Worm (Caenorhabditis elegans) whole organism, young adult: ENCODE data around the gene C18D11.6.
A peak's percentile ranks its signal among the peaks of the same experiment; 100 is the strongest.

ENCODE experiments used
- B0336.3 ChIP-seq: fragments of 200-800 bp; sonication (Bioruptor generic); IDR thresholded peaks from 2 replicates; pipeline ENCODE4 v1.3.6; 2022; ENCODE audit warnings: missing genetic modification characterization, missing compliant biosample characterization
- F49E8.2 ChIP-seq: sonication (generic microtip); optimal IDR thresholded peaks from 3 replicates; lab custom pipeline; 2017; ENCODE audit warnings: missing genetic modification characterization, mild to moderate bottlenecking, missing compliant biosample characterization, antibody characterized with exemption, moderate library complexity; ENCODE audit not compliant: insufficient read depth
- T26A5.8 ChIP-seq: sonication (generic microtip); optimal IDR thresholded peaks from 2 replicates; lab custom pipeline; 2016; ENCODE audit warnings: missing genetic modification characterization, missing compliant biosample characterization
- Y53F4B.3 ChIP-seq: fragments of 200-800 bp; sonication (Bioruptor generic); IDR thresholded peaks from 2 replicates; pipeline ENCODE4 v1.3.6; 2022; ENCODE audit warnings: missing genetic modification reagents, missing genetic modification characterization, missing compliant biosample characterization
- Y56A3A.18 ChIP-seq: fragments of 200-800 bp; sonication (Bioruptor generic); IDR thresholded peaks from 2 replicates; pipeline ENCODE4 v1.3.6; 2022; ENCODE audit warnings: missing genetic modification reagents, missing genetic modification characterization, missing compliant biosample characterization
- Y67H2A.10 ChIP-seq: fragments of 200-800 bp; sonication (Bioruptor generic); conservative IDR thresholded peaks from 2 replicates; pipeline ENCODE4 v1.3.6; 2022; ENCODE audit warnings: missing genetic modification reagents, missing genetic modification characterization, missing compliant biosample characterization
- akir-1 ChIP-seq: fragments of 200-800 bp; sonication (Bioruptor generic); optimal IDR thresholded peaks from 2 replicates; lab custom pipeline; 2018; ENCODE audit warnings: mild to moderate bottlenecking, missing genetic modification characterization, moderate library complexity, missing compliant biosample characterization
- aptf-2 ChIP-seq: fragments of 200-800 bp; sonication (Bioruptor generic); conservative IDR thresholded peaks from 2 replicates; pipeline ENCODE4 v1.3.6; 2022; ENCODE audit warnings: missing genetic modification reagents, missing genetic modification characterization, missing compliant biosample characterization
- athp-1 ChIP-seq: sonication (generic microtip); optimal IDR thresholded peaks from 2 replicates; lab custom pipeline; 2017; ENCODE audit warnings: mild to moderate bottlenecking, missing genetic modification characterization, missing compliant biosample characterization
- attf-6 ChIP-seq: fragments of 200-800 bp; sonication (Bioruptor generic); IDR thresholded peaks from 2 replicates; pipeline ENCODE4 v1.3.6; 2022; ENCODE audit warnings: missing genetic modification reagents, missing genetic modification characterization, missing compliant biosample characterization
- bed-2 ChIP-seq: fragments of 200-800 bp; sonication (Bioruptor generic); IDR thresholded peaks from 2 replicates; pipeline ENCODE4 v1.3.6; 2022; ENCODE audit warnings: missing genetic modification reagents, missing genetic modification characterization, missing compliant biosample characterization
- ccch-3 ChIP-seq: fragments of 200-800 bp; sonication (Bioruptor generic); optimal IDR thresholded peaks from 2 replicates; lab custom pipeline; 2018; ENCODE audit warnings: mild to moderate bottlenecking, missing genetic modification characterization, missing compliant biosample characterization
- die-1 ChIP-seq: sonication (generic microtip); optimal IDR thresholded peaks from 2 replicates; lab custom pipeline; 2016; ENCODE audit warnings: missing genotype, mild to moderate bottlenecking, missing genetic modification characterization, missing compliant biosample characterization
- dpl-1 ChIP-seq: fragments of 150-350 bp; optimal IDR thresholded peaks from 2 replicates; lab custom pipeline; 2014; ENCODE audit warnings: missing biosample characterization, missing genetic modification reagents, missing genetic modification characterization
- efl-1 ChIP-seq: fragments of 150-350 bp; optimal IDR thresholded peaks from 2 replicates; lab custom pipeline; 2014; ENCODE audit warnings: missing biosample characterization, missing genetic modification reagents, missing genetic modification characterization
- egl-18 ChIP-seq: fragments of 200-800 bp; sonication (Bioruptor generic); IDR thresholded peaks from 2 replicates; pipeline ENCODE4 v1.3.6; 2022; ENCODE audit warnings: missing genetic modification reagents, missing genetic modification characterization, missing compliant biosample characterization
- ekl-4 ChIP-seq: fragments of 200-800 bp; sonication (Bioruptor generic); IDR thresholded peaks from 2 replicates; pipeline ENCODE4 v1.3.6; 2022; ENCODE audit warnings: missing genetic modification reagents, missing genetic modification characterization, missing compliant biosample characterization
- fkh-3 ChIP-seq: sonication (generic microtip); optimal IDR thresholded peaks from 2 replicates; lab custom pipeline; 2016; ENCODE audit warnings: mild to moderate bottlenecking, missing genetic modification characterization, missing compliant biosample characterization
- hlh-26 ChIP-seq: fragments of 200-800 bp; sonication (Bioruptor generic); conservative IDR thresholded peaks from 2 replicates; pipeline ENCODE4 v1.3.6; 2022; ENCODE audit warnings: missing genetic modification reagents, missing genetic modification characterization, missing compliant biosample characterization
- hmg-1.2 ChIP-seq: fragments of 200-800 bp; sonication (Bioruptor generic); IDR thresholded peaks from 2 replicates; pipeline ENCODE4 v1.3.6; 2022; ENCODE audit warnings: missing genetic modification reagents, missing genetic modification characterization, missing compliant biosample characterization
- let-526 ChIP-seq: fragments of 200-800 bp; sonication (Bioruptor generic); IDR thresholded peaks from 2 replicates; pipeline ENCODE4 v1.3.6; 2022; ENCODE audit warnings: missing genetic modification reagents, missing genetic modification characterization, missing compliant biosample characterization
- lsl-1 ChIP-seq: fragments of 200-800 bp; sonication (Bioruptor generic); optimal IDR thresholded peaks from 2 replicates; lab custom pipeline; 2018; ENCODE audit warnings: mild to moderate bottlenecking, missing genetic modification characterization, moderate library complexity, missing compliant biosample characterization
- lsy-27 ChIP-seq: sonication (generic microtip); optimal IDR thresholded peaks from 2 replicates; lab custom pipeline; 2017; ENCODE audit warnings: missing genetic modification characterization, mild to moderate bottlenecking, missing compliant biosample characterization, antibody characterized with exemption, missing genotype, borderline replicate concordance; ENCODE audit not compliant: insufficient read depth
- madf-10 ChIP-seq: sonication (generic microtip); optimal IDR thresholded peaks from 2 replicates; lab custom pipeline; 2016; ENCODE audit warnings: mild to moderate bottlenecking, missing genetic modification characterization, missing compliant biosample characterization
- mcd-1 ChIP-seq: fragments of 200-800 bp; sonication (Bioruptor generic); IDR thresholded peaks from 2 replicates; pipeline ENCODE4 v1.3.6; 2022; ENCODE audit warnings: missing genetic modification reagents, missing genetic modification characterization, missing compliant biosample characterization
- mes-4 ChIP-seq: sonication (generic microtip); optimal IDR thresholded peaks from 2 replicates; lab custom pipeline; 2016; ENCODE audit warnings: missing genotype, missing genetic modification characterization, missing compliant biosample characterization
- mxl-1 ChIP-seq: sonication (generic microtip); optimal IDR thresholded peaks from 2 replicates; lab custom pipeline; 2016; ENCODE audit warnings: missing genetic modification characterization, missing compliant biosample characterization
- nfya-1 ChIP-seq: sonication (generic microtip); optimal IDR thresholded peaks from 2 replicates; lab custom pipeline; 2017; ENCODE audit warnings: antibody characterized with exemption, missing compliant biosample characterization, missing genetic modification characterization, borderline replicate concordance; ENCODE audit not compliant: insufficient read depth
- nfya-2 ChIP-seq: fragments of 200-800 bp; sonication (Bioruptor generic); IDR thresholded peaks from 2 replicates; pipeline ENCODE4 v1.3.6; 2022; ENCODE audit warnings: missing genetic modification reagents, missing genetic modification characterization, missing compliant biosample characterization
- nhr-179 ChIP-seq: sonication (generic microtip); optimal IDR thresholded peaks from 2 replicates; lab custom pipeline; 2016; ENCODE audit warnings: mild to moderate bottlenecking, missing genetic modification characterization, missing compliant biosample characterization
- pbrm-1 ChIP-seq: fragments of 200-800 bp; sonication (Bioruptor generic); IDR thresholded peaks from 2 replicates; pipeline ENCODE4 v1.3.6; 2022; ENCODE audit warnings: missing genetic modification reagents, missing genetic modification characterization, missing compliant biosample characterization
- rcor-1 ChIP-seq: fragments of 200-800 bp; sonication (Bioruptor generic); IDR thresholded peaks from 2 replicates; pipeline ENCODE4 v1.3.6; 2022; ENCODE audit warnings: missing genetic modification reagents, missing genetic modification characterization, missing compliant biosample characterization
- repo-1 ChIP-seq: sonication (generic microtip); optimal IDR thresholded peaks from 2 replicates; lab custom pipeline; 2017; ENCODE audit warnings: mild to moderate bottlenecking, missing genetic modification characterization, missing compliant biosample characterization
- rpc-1 ChIP-seq, 2 experiments: fragments of 150-350 bp in 1 of 2; sonication (generic microtip) in 1 of 2; optimal IDR thresholded peaks; 2 replicates each; lab custom pipeline; 2014 to 2018; ENCODE audit warnings: missing biosample characterization in 1 of 2, missing genetic modification characterization in 1 of 2, missing genetic modification reagents in 1 of 2, missing genotype in 1 of 2
- sea-2 ChIP-seq: fragments of 200-800 bp; sonication (Bioruptor generic); IDR thresholded peaks from 2 replicates; pipeline ENCODE4 v1.3.6; 2022; ENCODE audit warnings: missing genetic modification characterization, missing compliant biosample characterization
- snpc-1.3 ChIP-seq: sonication (generic microtip); optimal IDR thresholded peaks from 2 replicates; lab custom pipeline; 2017; ENCODE audit warnings: missing genetic modification characterization, mild to moderate bottlenecking, missing compliant biosample characterization, antibody characterized with exemption, moderate library complexity, missing genotype, missing genetic modification reagents; ENCODE audit not compliant: insufficient read depth
- snpc-3.4 ChIP-seq: sonication (generic microtip); optimal IDR thresholded peaks from 2 replicates; lab custom pipeline; 2017; ENCODE audit warnings: missing genetic modification characterization, mild to moderate bottlenecking, missing compliant biosample characterization, antibody characterized with exemption, moderate library complexity, missing genotype, missing genetic modification reagents
- snpc-4 ChIP-seq, 5 experiments: fragments of 150-350 bp in 1 of 5; sonication (generic microtip) in 4 of 5; optimal IDR thresholded peaks; 2 replicates each; lab custom pipeline; 2014 to 2018; ENCODE audit warnings: missing genetic modification characterization in 5 of 5, missing biosample characterization in 3 of 5, antibody characterized with exemption in 2 of 5, mild to moderate bottlenecking in 2 of 5, missing compliant biosample characterization in 2 of 5, missing genotype in 2 of 5, moderate library complexity in 2 of 5, missing genetic modification reagents in 1 of 5
- somi-1 ChIP-seq: fragments of 200-800 bp; sonication (Bioruptor generic); optimal IDR thresholded peaks from 2 replicates; lab custom pipeline; 2018; ENCODE audit warnings: mild to moderate bottlenecking, missing genetic modification characterization, missing compliant biosample characterization
- sptf-2 ChIP-seq: fragments of 200-800 bp; sonication (Bioruptor generic); optimal IDR thresholded peaks from 2 replicates; lab custom pipeline; 2018; ENCODE audit warnings: mild to moderate bottlenecking, missing genetic modification characterization, missing compliant biosample characterization
- tbx-9 ChIP-seq: sonication (generic microtip); optimal IDR thresholded peaks from 2 replicates; lab custom pipeline; 2016; ENCODE audit warnings: borderline replicate concordance, missing genetic modification characterization, inconsistent platforms, missing compliant biosample characterization
- xnd-1 ChIP-seq: sonication (generic microtip); optimal IDR thresholded peaks from 2 replicates; lab custom pipeline; 2016; ENCODE audit warnings: missing genotype, missing genetic modification reagents, missing genetic modification characterization, missing compliant biosample characterization
- ztf-18 ChIP-seq: sonication (generic microtip); optimal IDR thresholded peaks from 2 replicates; lab custom pipeline; 2016; ENCODE audit warnings: missing genotype, mild to moderate bottlenecking, missing genetic modification characterization, missing compliant biosample characterization
- ztf-22 ChIP-seq: fragments of 200-800 bp; sonication (Bioruptor generic); optimal IDR thresholded peaks from 2 replicates; lab custom pipeline; 2018; ENCODE audit warnings: mild to moderate bottlenecking, missing genetic modification characterization, moderate library complexity, missing compliant biosample characterization
- ztf-25 ChIP-seq: fragments of 200-800 bp; sonication (Bioruptor generic); IDR thresholded peaks from 2 replicates; pipeline ENCODE4 v1.3.6; 2022; ENCODE audit warnings: missing genetic modification reagents, missing genetic modification characterization, missing compliant biosample characterization

Gene C18D11.6

DNA sequence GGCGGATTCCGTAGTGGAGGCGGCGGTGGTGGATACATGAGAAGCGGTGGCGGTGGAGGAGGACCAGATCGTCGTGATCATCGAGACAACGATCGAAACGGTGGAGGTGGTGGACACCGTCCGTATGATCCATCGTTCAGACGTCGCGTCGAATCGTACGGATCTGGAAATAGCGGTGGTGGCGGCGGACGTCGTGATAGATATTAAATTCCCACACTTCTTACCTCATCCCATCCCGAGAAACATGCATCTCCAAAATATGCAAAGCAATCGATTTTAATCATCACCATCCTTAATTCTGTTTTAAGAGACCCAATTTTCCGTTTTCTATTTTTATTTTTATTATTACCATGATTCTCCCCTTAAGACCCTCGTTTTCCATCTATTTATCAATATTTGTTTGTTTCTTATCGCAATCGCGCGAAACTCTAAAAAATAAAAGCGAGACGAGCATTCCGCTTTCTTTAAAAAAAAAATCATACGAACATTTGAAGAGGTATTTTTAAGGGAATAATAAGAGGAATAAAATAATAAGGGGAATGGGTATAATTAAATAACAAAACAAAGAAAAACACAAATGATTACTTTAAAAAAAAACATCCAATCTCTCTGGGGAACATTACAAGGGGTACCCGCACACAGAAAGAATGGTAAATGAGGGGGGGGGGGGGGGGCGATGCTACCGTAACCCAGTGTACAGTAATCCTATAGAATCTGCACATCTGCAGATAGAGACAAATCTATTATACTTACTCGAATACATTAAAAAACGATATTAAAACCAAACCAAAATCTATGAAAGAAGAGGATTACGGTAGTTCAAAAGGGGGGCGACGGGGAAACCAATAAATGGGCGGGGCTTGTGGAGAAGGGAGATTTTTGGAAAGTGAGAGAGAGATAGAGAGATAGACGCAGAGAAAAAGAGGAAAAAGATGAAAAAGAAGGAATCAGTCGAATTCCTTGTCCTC, 20.4 kb downstream of the C18D11.6 start (continued):
- TF ChIP-seq F49E8.2 (tag; lab: Kevin White, UChicago): peak; percentile 31
- no peak for TF ChIP-seq madf-10 (tag; lab: Kevin White, UChicago)
- no peak for TF ChIP-seq mxl-1
- peak; percentile 55 for TF ChIP-seq snpc-3.4 (tag; lab: Kevin White, UChicago)
- peak; percentile 2; the same call in 1 of the 2 replicates for TF ChIP-seq egl-18 (GFP tag; lab: Robert Waterston, UW)
- peak; percentile 60 for TF ChIP-seq Y67H2A.10 (GFP tag; lab: Robert Waterston, UW)
- no peak for TF ChIP-seq nfya-1 (tag; lab: Kevin White, UChicago)
- TF ChIP-seq hmg-1.2: peak; percentile 33
- no peak for TF ChIP-seq attf-6 (GFP tag; lab: Robert Waterston, UW)
- TF ChIP-seq B0336.3: peak; percentile 85
- TF ChIP-seq sptf-2 (GFP tag; lab: Kevin White, UChicago): no peak
- no peak for TF ChIP-seq nhr-179 (tag; lab: Kevin White, UChicago)
- TF ChIP-seq ztf-25: no peak
- peak; percentile 25; the same call in 1 of the 2 replicates for TF ChIP-seq Y56A3A.18 (GFP tag; lab: Robert Waterston, UW)
- TF ChIP-seq xnd-1 (tag; lab: Kevin White, UChicago): peak; percentile 18
- TF ChIP-seq nfya-2 (GFP tag; lab: Robert Waterston, UW): no peak
- peak; percentile 42 for TF ChIP-seq lsl-1 (GFP tag; lab: Kevin White, UChicago)
- peak; percentile 22 for TF ChIP-seq efl-1
- peak; percentile 26 for TF ChIP-seq die-1 (tag; lab: Kevin White, UChicago)
- no peak for TF ChIP-seq ztf-22 (GFP tag; lab: Kevin White, UChicago)
- TF ChIP-seq snpc-1.3 (tag; lab: Kevin White, UChicago): no peak
- no peak for TF ChIP-seq ccch-3
- TF ChIP-seq snpc-4 (GFP tag; optimal IDR thresholded peaks at IDR 0.05; lab: Kevin White, UChicago): peak; percentile 52
- peak in 2 of 4 experiments; percentile 18 to 58 for TF ChIP-seq snpc-4 (tag; optimal IDR thresholded peaks at IDR 0.05; lab: Kevin White, UChicago)
- TF ChIP-seq dpl-1 (GFP tag; lab: Kevin White, UChicago): no peak
- no peak for TF ChIP-seq mes-4 (tag; lab: Kevin White, UChicago)
- no peak for TF ChIP-seq sea-2 (GFP tag; lab: Robert Waterston, UW)
- TF ChIP-seq T26A5.8 (tag; lab: Kevin White, UChicago): peak; percentile 26
- no peak for TF ChIP-seq tbx-9 (tag; lab: Kevin White, UChicago)
- no peak for TF ChIP-seq bed-2 (GFP tag; lab: Robert Waterston, UW)
- TF ChIP-seq repo-1 (tag; lab: Kevin White, UChicago): peak; percentile 86
- no peak for TF ChIP-seq hlh-26 (GFP tag; lab: Robert Waterston, UW)
- TF ChIP-seq ztf-18 (tag; lab: Kevin White, UChicago): peak; percentile 18
- no peak for TF ChIP-seq lsy-27 (tag; lab: Kevin White, UChicago)
- peak; percentile 72 for TF ChIP-seq athp-1
- peak; percentile 23 for TF ChIP-seq fkh-3 (tag; lab: Kevin White, UChicago)
- no peak for TF ChIP-seq let-526 (GFP tag; lab: Robert Waterston, UW)
- TF ChIP-seq rpc-1 (optimal IDR thresholded peaks at IDR 0.05; lab: Kevin White, UChicago): no peak
- TF ChIP-seq rpc-1 (tag; optimal IDR thresholded peaks at IDR 0.05; lab: Kevin White, UChicago): no peak
- TF ChIP-seq Y53F4B.3 (GFP tag; lab: Robert Waterston, UW): no peak
- no peak for TF ChIP-seq aptf-2 (GFP tag; lab: Robert Waterston, UW)
- TF ChIP-seq rcor-1 (GFP tag; lab: Robert Waterston, UW): peak; percentile 52
- TF ChIP-seq somi-1: no peak
- peak; percentile 55 for TF ChIP-seq akir-1 (GFP tag; lab: Kevin White, UChicago)
- 0 out of 2 replicates have a peak, but pooled peaks have one; percentile 36 for TF ChIP-seq mcd-1 (GFP tag; lab: Robert Waterston, UW)
- TF ChIP-seq ekl-4: peak; percentile 75; the same call in 1 of the 2 replicates
- TF ChIP-seq pbrm-1: no peak
